Fruit fly (Drosophila melanogaster): ENCODE data around the gene Ca-beta.

Ca-beta gene

dm6 chr2L:11199068-11199467, 4.3 kb downstream of the Ca-beta start (continued):
- TF ChIP-seq CG1647 (GFP tag; optimal IDR thresholded peaks at IDR 0.05) = no peak
- TF ChIP-seq CG14860 (GFP tag; IDR thresholded peaks at IDR 0.05; ENCODE audit: partially characterized antibody) = no peak
- TF ChIP-seq chif (GFP tag; optimal IDR thresholded peaks at IDR 0.05) = no peak
- peak; percentile 4 for TF ChIP-seq Mad (GFP tag; optimal IDR thresholded peaks at IDR 0.05)
- no peak for TF ChIP-seq repo (GFP tag; optimal IDR thresholded peaks at IDR 0.05)
- no peak for TF ChIP-seq Drgx (GFP tag; IDR thresholded peaks at IDR 0.05)
- peak; percentile 78 for TF ChIP-seq unpg (GFP tag; optimal IDR thresholded peaks at IDR 0.05)
- peak; percentile 53; the same call in 1 of the 2 replicates for TF ChIP-seq stc (GFP tag; IDR thresholded peaks at IDR 0.05)
- no peak for TF ChIP-seq Ssrp (tag; optimal IDR thresholded peaks at IDR 0.05)
- peak; percentile 27; the same call in 1 of the 3 replicates for TF ChIP-seq Dbx (GFP tag; IDR thresholded peaks at IDR 0.05)
- peak; percentile 62; the same call in 2 of the 3 replicates for TF ChIP-seq row (GFP tag; IDR thresholded peaks at IDR 0.05)
- TF ChIP-seq CG12299 (tag; optimal IDR thresholded peaks at IDR 0.05) = no peak
- no peak for TF ChIP-seq Dad (GFP tag; optimal IDR thresholded peaks at IDR 0.05)
- no peak for TF ChIP-seq CG11085 (GFP tag; IDR thresholded peaks at IDR 0.05)
- no peak for TF ChIP-seq CG8089 (GFP tag; optimal IDR thresholded peaks at IDR 0.05)
- no peak for TF ChIP-seq CG6272 (GFP tag; IDR thresholded peaks at IDR 0.05)
- no peak for TF ChIP-seq Atf3 (GFP tag; optimal IDR thresholded peaks at IDR 0.05)
- TF ChIP-seq CG12236 (GFP tag; optimal IDR thresholded peaks at IDR 0.05) = no peak
- TF ChIP-seq pita (GFP tag; optimal IDR thresholded peaks at IDR 0.05) = no peak
- TF ChIP-seq CG11695 (GFP tag; IDR thresholded peaks at IDR 0.05) = peak; percentile 86
- TF ChIP-seq CG13624 (GFP tag; optimal IDR thresholded peaks at IDR 0.05) = peak; percentile 46
- TF ChIP-seq fd64A (GFP tag; optimal IDR thresholded peaks at IDR 0.05) = no peak
- TF ChIP-seq jigr1 (GFP tag; IDR thresholded peaks at IDR 0.05) = no peak
- TF ChIP-seq CG8478 (optimal IDR thresholded peaks at IDR 0.05) = no peak
- TF ChIP-seq gsb (GFP tag; IDR thresholded peaks at IDR 0.05) = no peak; the same call in 1 of the 2 replicates
- TF ChIP-seq CG11456 (GFP tag; IDR thresholded peaks at IDR 0.05) = peak; percentile 56; the same call in 1 of the 3 replicates
- TF ChIP-seq Neu2 (GFP tag; optimal IDR thresholded peaks at IDR 0.05; ENCODE audit: borderline replicate concordance) = no peak
- TF ChIP-seq B-H2 (GFP tag; optimal IDR thresholded peaks at IDR 0.05) = no peak
- TF ChIP-seq NfI (GFP tag; optimal IDR thresholded peaks at IDR 0.05) = peak; percentile 13
- no peak for TF ChIP-seq CG10979 (tag; optimal IDR thresholded peaks at IDR 0.05)
- TF ChIP-seq Hr3 (GFP tag; optimal IDR thresholded peaks at IDR 0.05) = peak; percentile 8
- TF ChIP-seq MTF-1 (GFP tag; optimal IDR thresholded peaks at IDR 0.05; ENCODE audit: borderline replicate concordance) = no peak
- no peak for TF ChIP-seq Sry-β (GFP tag; optimal IDR thresholded peaks at IDR 0.05)
- TF ChIP-seq TFAM (GFP tag; optimal IDR thresholded peaks at IDR 0.05) = no peak
- no peak for TF ChIP-seq Max (GFP tag; optimal IDR thresholded peaks at IDR 0.05)
- TF ChIP-seq bbx (GFP tag; IDR thresholded peaks at IDR 0.05; ENCODE audit: partially characterized antibody) = no peak
- peak; percentile 54 for TF ChIP-seq CG17385 (GFP tag; optimal IDR thresholded peaks at IDR 0.05)
- no peak for TF ChIP-seq Taf1 (GFP tag; IDR thresholded peaks at IDR 0.05)
- no peak for TF ChIP-seq Doc3 (GFP tag; IDR thresholded peaks at IDR 0.05; ENCODE audit: partially characterized antibody)
- no peak for TF ChIP-seq H2.0 (GFP tag; IDR thresholded peaks at IDR 0.05)
- TF ChIP-seq phol (tag; optimal IDR thresholded peaks at IDR 0.05) = no peak
- 0 out of 2 replicates have a peak, but pooled peaks have one; percentile 11 for TF ChIP-seq Ada2b (GFP tag; IDR thresholded peaks at IDR 0.05)
- TF ChIP-seq CG3726 (GFP tag; IDR thresholded peaks at IDR 0.05) = no peak
- TF ChIP-seq hth (optimal IDR thresholded peaks at IDR 0.05) = no peak
- peak; percentile 25 for TF ChIP-seq gro (GFP tag; optimal IDR thresholded peaks at IDR 0.05)
- TF ChIP-seq Ets65A (GFP tag) = no peak
- TF ChIP-seq bigmax (GFP tag; optimal IDR thresholded peaks at IDR 0.05) = no peak
- no peak for TF ChIP-seq tap (tag; optimal IDR thresholded peaks at IDR 0.05)
- no peak for TF ChIP-seq kay (GFP tag; optimal IDR thresholded peaks at IDR 0.05)
- 0 out of 2 replicates have a peak, but pooled peaks have one; percentile 19 for TF ChIP-seq esg (GFP tag; conservative IDR thresholded peaks at IDR 0.05)
- no peak for TF ChIP-seq cg (GFP tag; optimal IDR thresholded peaks at IDR 0.05)
- peak; percentile 4 for TF ChIP-seq CG7786 (GFP tag; optimal IDR thresholded peaks at IDR 0.05)
- TF ChIP-seq CG4328 (GFP tag; optimal IDR thresholded peaks at IDR 0.05) = no peak
